Fruit fly (Drosophila melanogaster) whole organism, wandering third instar larva: Measurements from ENCODE around the gene Idh3b.

ENCODE experiments used
- Dfd ChIP-seq: fragments of >200 bp; optimal IDR thresholded peaks from 2 replicates; lab custom pipeline; 2017; ENCODE audit warnings: missing biosample characterization, missing genetic modification characterization
- Dif ChIP-seq: fragments of 200-275, 200-300 bp; sonication (Bioruptor generic); optimal IDR thresholded peaks from 2 replicates; lab custom pipeline; 2018; ENCODE audit warnings: missing biosample characterization, missing genetic modification characterization; ENCODE audit not compliant: partially characterized antibody
- Myc ChIP-seq: fragments of >200 bp; optimal IDR thresholded peaks from 2 replicates; lab custom pipeline; 2017
- N ChIP-seq: fragments of >200 bp; optimal IDR thresholded peaks from 2 replicates; lab custom pipeline; 2018; ENCODE audit warnings: missing biosample characterization, missing external identifiers, missing genetic modification characterization
- OdsH ChIP-seq: fragments of 200-800 bp; sonication (Bioruptor generic); optimal IDR thresholded peaks from 2 replicates; lab custom pipeline; 2016; ENCODE audit warnings: missing biosample characterization, mild to moderate bottlenecking, missing genetic modification characterization
- Sp1 ChIP-seq: fragments of 200-800 bp; sonication (Bioruptor generic); optimal IDR thresholded peaks from 3 replicates; lab custom pipeline; 2019; ENCODE audit warnings: missing biosample characterization, mild to moderate bottlenecking, missing genetic modification characterization, moderate library complexity
- fru ChIP-seq: fragments of 200-800 bp; sonication (Bioruptor generic); optimal IDR thresholded peaks from 3 replicates; lab custom pipeline; 2016; ENCODE audit warnings: missing biosample characterization, mild to moderate bottlenecking, missing genetic modification characterization
- h ChIP-seq: fragments of 200-800 bp; sonication (Bioruptor generic); optimal IDR thresholded peaks from 3 replicates; lab custom pipeline; 2016; ENCODE audit warnings: missing biosample characterization, mild to moderate bottlenecking, missing genetic modification characterization
- lola ChIP-seq: fragments of >200 bp; optimal IDR thresholded peaks from 2 replicates; lab custom pipeline; 2017; ENCODE audit warnings: missing biosample characterization, missing genetic modification characterization
- woc ChIP-seq: sonication (Bioruptor generic); optimal IDR thresholded peaks from 2 replicates; lab custom pipeline; 2016; ENCODE audit warnings: missing biosample characterization, mild to moderate bottlenecking, missing genetic modification characterization

- no peak for TF ChIP-seq woc (GFP tag; lab: Kevin White, UChicago)
- no peak for TF ChIP-seq OdsH
- TF ChIP-seq h (GFP tag; lab: Kevin White, UChicago), result no peak
- TF ChIP-seq Dif, result no peak
- TF ChIP-seq lola, result no peak
- no peak for TF ChIP-seq fru (GFP tag; lab: Kevin White, UChicago)
- TF ChIP-seq Myc (lab: Kevin White, UChicago), result no peak
- no peak for TF ChIP-seq N (GFP tag; lab: Kevin White, UChicago)
- TF ChIP-seq Sp1, result no peak
- TF ChIP-seq Dfd (GFP tag; lab: Kevin White, UChicago), result no peak
Observed at dm6 chr3R:22053740-22054139, 34.6 kb upstream of the Idh3b start.
